Worm (Caenorhabditis elegans): Measurements from ENCODE around the gene T12A7.9.

ce11 chrIV:11713289-11713688 is 42.5 kb downstream of the T12A7.9 start:
- TF ChIP-seq ztf-11 (tag; optimal IDR thresholded peaks at IDR 0.05) (no peak), mml-1 (tag; optimal IDR thresholded peaks at IDR 0.05) (no peak), nhr-25 (tag; optimal IDR thresholded peaks at IDR 0.05) (no peak), nhr-76 (tag; optimal IDR thresholded peaks at IDR 0.05) (no peak), unc-62 (GFP tag; optimal IDR thresholded peaks at IDR 0.05) (peak; percentile 9), unc-39 (tag; optimal IDR thresholded peaks at IDR 0.05) (no peak), elt-3 (tag; optimal IDR thresholded peaks at IDR 0.05) (no peak), sea-2 (GFP tag; optimal IDR thresholded peaks at IDR 0.05) (no peak), elt-1 (tag; optimal IDR thresholded peaks at IDR 0.05) (no peak), jun-1 (tag; optimal IDR thresholded peaks at IDR 0.05) (no peak), snpc-4 (tag; optimal IDR thresholded peaks at IDR 0.05) (no peak), R02D3.7 (tag; optimal IDR thresholded peaks at IDR 0.05) (no peak)
